Worm (Caenorhabditis elegans): ENCODE results near the gene dpy-2.

dpy-2 gene

ce11 chrII:6709680-6710079 is 4.4 kb upstream of the dpy-2 start:
- TF ChIP-seq fkh-10 (GFP tag; optimal IDR thresholded peaks at IDR 0.05) (peak; percentile 69), ctbp-1 (GFP tag; IDR thresholded peaks at IDR 0.05) (peak; percentile 59; the same call in 1 of the 2 replicates), ces-1 (GFP tag; optimal IDR thresholded peaks at IDR 0.05) (peak; percentile 49), hmg-1.1 (GFP tag; IDR thresholded peaks at IDR 0.05) (no peak)

- TF ChIP-seq madf-5 (GFP tag; IDR thresholded peaks at IDR 0.05) (no peak), egl-43 (GFP tag; IDR thresholded peaks at IDR 0.05) (0 out of 2 replicates have a peak, but pooled peaks have one; percentile 3), aha-1 (tag) (peak; percentile 11), set-16 (GFP tag; IDR thresholded peaks at IDR 0.05) (peak; percentile 74; the same call in 1 of the 2 replicates), Y5F2A.4 (GFP tag; optimal IDR thresholded peaks at IDR 0.05) (no peak)
These were observed 3.5 kb upstream of the dpy-2 start for ce11 chrII:6710596-6710995.

ce11 chrII:6712177-6712981 is 1.7 kb upstream of the dpy-2 start, which contains the start of the genes dpy-10 and T14B4.19:
Gene dpy-10, minus strand, starts transcription at chrII:6712227.
Gene T14B4.19, minus strand, starts transcription at chrII:6712931.
- peak; percentile 3 for TF ChIP-seq aha-1 (tag)
- no peak for TF ChIP-seq nhr-42 (GFP tag; IDR thresholded peaks at IDR 0.05)
- TF ChIP-seq lin-29 (GFP tag; IDR thresholded peaks at IDR 0.05) = no peak
- TF ChIP-seq mdl-1 (tag; optimal IDR thresholded peaks at IDR 0.05) = peak in 1 of 2 experiments; percentile 27
- TF ChIP-seq lsy-2 (tag; optimal IDR thresholded peaks at IDR 0.05) = peak in 1 of 2 experiments; percentile 37
- TF ChIP-seq mxl-3 (GFP tag; optimal IDR thresholded peaks at IDR 0.05) = peak; percentile 73
- TF ChIP-seq T26A8.4 (GFP tag; IDR thresholded peaks at IDR 0.05) = no peak
- TF ChIP-seq lir-3 (tag; optimal IDR thresholded peaks at IDR 0.05) = no peak
- no peak for TF ChIP-seq unc-39 (tag; optimal IDR thresholded peaks at IDR 0.05)
- TF ChIP-seq hlh-30 (tag; optimal IDR thresholded peaks at IDR 0.05; ENCODE audit: insufficient read depth) = peak; percentile 41
- peak; percentile 61 for TF ChIP-seq hlh-11 (tag; optimal IDR thresholded peaks at IDR 0.05)
- no peak for TF ChIP-seq jun-1 (tag; optimal IDR thresholded peaks at IDR 0.05)
- no peak for TF ChIP-seq attf-4 (tag; optimal IDR thresholded peaks at IDR 0.05)
- peak; percentile 44 for TF ChIP-seq nhr-28 (tag; optimal IDR thresholded peaks at IDR 0.05)

- TF ChIP-seq unc-130 (GFP tag; optimal IDR thresholded peaks at IDR 0.05) = no peak
- TF ChIP-seq aha-1 (tag) = peak; percentile 45
- TF ChIP-seq snpc-1.2 (GFP tag; IDR thresholded peaks at IDR 0.05) = no peak
- no peak for TF ChIP-seq nhr-10 (tag; optimal IDR thresholded peaks at IDR 0.05)
- TF ChIP-seq hlh-30 (tag; optimal IDR thresholded peaks at IDR 0.05; ENCODE audit: insufficient read depth) = no peak
These were observed 1.1 kb upstream of the dpy-2 start for ce11 chrII:6713003-6713402.

ce11 chrII:6715853-6716252 is 1.8 kb downstream of the dpy-2 start:
- TF ChIP-seq lir-3 (tag; optimal IDR thresholded peaks at IDR 0.05) (no peak), zfp-3 (GFP tag; conservative IDR thresholded peaks at IDR 0.05) (no peak), ZK546.5 (tag; optimal IDR thresholded peaks at IDR 0.05) (no peak), F37D6.2 (tag; optimal IDR thresholded peaks at IDR 0.05) (no peak), lsy-2 (tag; optimal IDR thresholded peaks at IDR 0.05) (no peak), hmg-1.1 (GFP tag; IDR thresholded peaks at IDR 0.05) (no peak), F49E8.2 (tag; optimal IDR thresholded peaks at IDR 0.05; ENCODE audit: borderline replicate concordance) (no peak), egl-27 (tag; optimal IDR thresholded peaks at IDR 0.05) (no peak), cey-2 (tag; optimal IDR thresholded peaks at IDR 0.05; ENCODE audit: borderline replicate concordance, insufficient read depth) (no peak), daf-8 (GFP tag; IDR thresholded peaks at IDR 0.05) (no peak), aly-2 (tag; optimal IDR thresholded peaks at IDR 0.05) (no peak), zag-1 (tag; optimal IDR thresholded peaks at IDR 0.05) (no peak), mxl-3 (GFP tag; optimal IDR thresholded peaks at IDR 0.05) (no peak), ztf-11 (tag; optimal IDR thresholded peaks at IDR 0.05) (no peak), ctbp-1 (GFP tag; IDR thresholded peaks at IDR 0.05) (no peak), T26A8.4 (GFP tag; IDR thresholded peaks at IDR 0.05) (no peak), T20F7.1 (GFP tag; optimal IDR thresholded peaks at IDR 0.05) (no peak), dpl-1 (GFP tag; optimal IDR thresholded peaks at IDR 0.05) (no peak)

Measured in whole organism, L4 larva.